Fruit fly (Drosophila melanogaster) whole organism: ENCODE results near the gene CG7091.

Experiments
- CG8478 ChIP-seq: fragments of >200 bp; optimal IDR thresholded peaks from 2 replicates; lab custom pipeline; 2018; ENCODE audit warnings: inconsistent platforms
- Dll ChIP-seq: fragments of >200 bp; optimal IDR thresholded peaks from 2 replicates; lab custom pipeline; 2017
- EcR ChIP-seq, 2 experiments: fragments of >200 bp; optimal IDR thresholded peaks; 2 replicates each; lab custom pipeline; 2017; ENCODE audit warnings: missing biosample characterization in 2 of 2, missing genetic modification characterization in 2 of 2, missing genetic modification reagents in 2 of 2
- pan ChIP-seq: fragments of >200 bp; optimal IDR thresholded peaks from 2 replicates; lab custom pipeline; 2017
- psq ChIP-seq: fragments of >200 bp; optimal IDR thresholded peaks from 2 replicates; lab custom pipeline; 2017
- usp ChIP-seq: fragments of >200 bp; optimal IDR thresholded peaks from 2 replicates; lab custom pipeline; 2017; ENCODE audit warnings: missing biosample characterization, missing genetic modification characterization, mixed read lengths

CG7091 gene

dm6 chr3R:13017623-13018036, 39.8 kb downstream of the CG7091 start:
- no peak for TF ChIP-seq Dll (lab: Kevin White, UChicago)
- TF ChIP-seq usp: no peak
- no peak for TF ChIP-seq CG8478
- TF ChIP-seq psq (lab: Kevin White, UChicago): no peak
- TF ChIP-seq pan (lab: Kevin White, UChicago): no peak

- no peak for TF ChIP-seq psq (lab: Kevin White, UChicago)
- no peak for TF ChIP-seq EcR (GFP tag; optimal IDR thresholded peaks at IDR 0.05; lab: Kevin White, UChicago)
- no peak for TF ChIP-seq Dll (lab: Kevin White, UChicago)
- TF ChIP-seq pan (lab: Kevin White, UChicago): no peak
- no peak for TF ChIP-seq usp
- no peak for TF ChIP-seq CG8478
Observed at dm6 chr3R:13018284-13018900, 40.6 kb downstream of the CG7091 start.

DNA sequence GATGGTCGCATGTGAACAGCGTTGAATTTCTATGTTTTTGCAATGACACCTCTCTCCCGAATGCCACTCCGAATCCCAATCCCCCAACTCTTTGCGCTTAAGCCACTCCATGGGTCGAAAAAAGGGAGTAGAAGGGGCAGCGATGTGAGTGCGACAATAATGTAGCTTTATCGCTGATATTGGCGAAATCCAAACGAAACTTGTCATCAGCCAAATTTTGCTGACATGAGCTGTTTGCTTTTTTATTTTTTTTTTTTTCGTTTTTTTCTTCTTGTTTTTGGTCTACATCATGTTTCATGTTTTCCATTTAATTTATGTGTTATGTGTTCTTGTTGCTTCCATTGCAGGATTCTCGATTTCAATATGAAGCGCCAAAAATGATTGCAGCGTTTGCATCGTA, 41.2 kb downstream of the CG7091 start:
- no peak for TF ChIP-seq EcR (GFP tag; optimal IDR thresholded peaks at IDR 0.05; lab: Kevin White, UChicago)
- no peak for TF ChIP-seq usp
- no peak for TF ChIP-seq CG8478
- no peak for TF ChIP-seq Dll (lab: Kevin White, UChicago)
- TF ChIP-seq pan (lab: Kevin White, UChicago): no peak
- TF ChIP-seq psq (lab: Kevin White, UChicago): no peak
